Fruit fly (Drosophila melanogaster): ENCODE results near the gene InR.

InR gene

dm6 chr3R:21606221-21607099, 12.7 kb downstream of the InR start (continued):
- TF ChIP-seq Sox102F (GFP tag; optimal IDR thresholded peaks at IDR 0.05), result peak; percentile 14
- TF ChIP-seq CG16779 (tag; optimal IDR thresholded peaks at IDR 0.05), result peak; percentile 7
- no peak for TF ChIP-seq CG11902 (GFP tag; optimal IDR thresholded peaks at IDR 0.05)
- peak; percentile 60 to 68 for TF ChIP-seq ss (GFP tag; optimal IDR thresholded peaks at IDR 0.05)
- no peak for TF ChIP-seq achi (GFP tag; optimal IDR thresholded peaks at IDR 0.05)
- no peak for TF ChIP-seq CG11762 (GFP tag; optimal IDR thresholded peaks at IDR 0.05; ENCODE audit: insufficient read depth)
- TF ChIP-seq CG32006 (GFP tag; optimal IDR thresholded peaks at IDR 0.05), result peak; percentile 12
- TF ChIP-seq CG6808 (GFP tag; optimal IDR thresholded peaks at IDR 0.05), result peak; percentile 28
- no peak for TF ChIP-seq Smox (GFP tag; optimal IDR thresholded peaks at IDR 0.05)
- no peak for TF ChIP-seq Eip75B (GFP tag; optimal IDR thresholded peaks at IDR 0.05)
- TF ChIP-seq Eip78C (GFP tag), result peak; percentile 78
- TF ChIP-seq CG31627 (GFP tag; optimal IDR thresholded peaks at IDR 0.05), result peak; percentile 32
- TF ChIP-seq CG7368 (GFP tag; optimal IDR thresholded peaks at IDR 0.05), result peak; percentile 16
- TF ChIP-seq CG6163 (GFP tag; IDR thresholded peaks at IDR 0.05), result no peak
- peak; percentile 95 for TF ChIP-seq dsx (GFP tag; optimal IDR thresholded peaks at IDR 0.05; ENCODE audit: poor library complexity, severe bottlenecking)
- TF ChIP-seq CG8119 (GFP tag; IDR thresholded peaks at IDR 0.05), result no peak
- TF ChIP-seq CG9139 (GFP tag; optimal IDR thresholded peaks at IDR 0.05), result peak; percentile 32
- TF ChIP-seq eg (GFP tag; IDR thresholded peaks at IDR 0.05), result no peak
- peak; percentile 19 for TF ChIP-seq esn (GFP tag; optimal IDR thresholded peaks at IDR 0.05)
- no peak for TF ChIP-seq lz (GFP tag; optimal IDR thresholded peaks at IDR 0.05)
- no peak for TF ChIP-seq CG8319 (GFP tag; optimal IDR thresholded peaks at IDR 0.05)
- no peak for TF ChIP-seq fd59A (GFP tag; optimal IDR thresholded peaks at IDR 0.05)
- TF ChIP-seq Met (GFP tag; optimal IDR thresholded peaks at IDR 0.05), result peak; percentile 4
- TF ChIP-seq CG10631 (GFP tag; optimal IDR thresholded peaks at IDR 0.05), result peak; percentile 14
- no peak for TF ChIP-seq CG6792 (GFP tag; optimal IDR thresholded peaks at IDR 0.05)
- TF ChIP-seq Eip93F (GFP tag; optimal IDR thresholded peaks at IDR 0.05), result peak; percentile 51
- peak; percentile 29 for TF ChIP-seq Sox14 (GFP tag; optimal IDR thresholded peaks at IDR 0.05)
- TF ChIP-seq Sox15 (GFP tag; optimal IDR thresholded peaks at IDR 0.05), result no peak
- TF ChIP-seq Lpt (GFP tag; optimal IDR thresholded peaks at IDR 0.05), result peak; percentile 75
- no peak for TF ChIP-seq fkh (GFP tag; optimal IDR thresholded peaks at IDR 0.05)
- TF ChIP-seq CG11294 (GFP tag; IDR thresholded peaks at IDR 0.05), result no peak
- TF ChIP-seq Hr4 (GFP tag; optimal IDR thresholded peaks at IDR 0.05), result no peak

dm6 chr3R:21605291-21605898, 13.7 kb downstream of the InR start:
- TF ChIP-seq OdsH (GFP tag; optimal IDR thresholded peaks at IDR 0.05), result peak; percentile 30
- peak; percentile 73 for TF ChIP-seq Blimp-1 (GFP tag; optimal IDR thresholded peaks at IDR 0.05)
- no peak for TF ChIP-seq CG8119 (GFP tag; IDR thresholded peaks at IDR 0.05)
- no peak for TF ChIP-seq Gug (GFP tag; IDR thresholded peaks at IDR 0.05)
- no peak for TF ChIP-seq Sox15 (GFP tag; optimal IDR thresholded peaks at IDR 0.05)
- peak; percentile 84 for TF ChIP-seq fd59A (GFP tag; optimal IDR thresholded peaks at IDR 0.05)
- peak; percentile 36 for TF ChIP-seq CG11762 (GFP tag; optimal IDR thresholded peaks at IDR 0.05; ENCODE audit: insufficient read depth)
- peak; percentile 12 for TF ChIP-seq esn (GFP tag; optimal IDR thresholded peaks at IDR 0.05)
- TF ChIP-seq CG11294 (GFP tag; IDR thresholded peaks at IDR 0.05), result no peak
- TF ChIP-seq CG8319 (GFP tag; optimal IDR thresholded peaks at IDR 0.05), result peak; percentile 12
- peak; percentile 96 for TF ChIP-seq CG16779 (tag; optimal IDR thresholded peaks at IDR 0.05)
- peak; percentile 87 for TF ChIP-seq vri (GFP tag; optimal IDR thresholded peaks at IDR 0.05)
- peak; percentile 64 for TF ChIP-seq CG8632 (GFP tag; optimal IDR thresholded peaks at IDR 0.05)
- TF ChIP-seq CG6792 (GFP tag; optimal IDR thresholded peaks at IDR 0.05), result peak; percentile 16
- peak; percentile 86 for TF ChIP-seq net (GFP tag; optimal IDR thresholded peaks at IDR 0.05)
- no peak for TF ChIP-seq Ets21C (GFP tag; optimal IDR thresholded peaks at IDR 0.05)
- peak; percentile 90 for TF ChIP-seq svp (GFP tag)
- TF ChIP-seq CG1621 (tag; optimal IDR thresholded peaks at IDR 0.05), result peak; percentile 92
- peak; percentile 94 for TF ChIP-seq spab (GFP tag; optimal IDR thresholded peaks at IDR 0.05)
- peak; percentile 69 for TF ChIP-seq CG34406 (GFP tag; optimal IDR thresholded peaks at IDR 0.05)
- no peak for TF ChIP-seq topi (GFP tag; optimal IDR thresholded peaks at IDR 0.05)
- no peak for TF ChIP-seq Hr39 (GFP tag; optimal IDR thresholded peaks at IDR 0.05)
- TF ChIP-seq salr (GFP tag; optimal IDR thresholded peaks at IDR 0.05), result peak; percentile 63 to 78
- TF ChIP-seq CG6276 (GFP tag; optimal IDR thresholded peaks at IDR 0.05), result peak; percentile 95
- TF ChIP-seq Eip78C (GFP tag), result peak; percentile 84
- TF ChIP-seq Hr38 (GFP tag; optimal IDR thresholded peaks at IDR 0.05), result peak; percentile 24
- peak; percentile 78 for TF ChIP-seq Eip75B (GFP tag; optimal IDR thresholded peaks at IDR 0.05)

All from whole organism, prepupa.